Worm (Caenorhabditis elegans): ENCODE results near the gene swsn-7.

The swsn-7 gene

DNA sequence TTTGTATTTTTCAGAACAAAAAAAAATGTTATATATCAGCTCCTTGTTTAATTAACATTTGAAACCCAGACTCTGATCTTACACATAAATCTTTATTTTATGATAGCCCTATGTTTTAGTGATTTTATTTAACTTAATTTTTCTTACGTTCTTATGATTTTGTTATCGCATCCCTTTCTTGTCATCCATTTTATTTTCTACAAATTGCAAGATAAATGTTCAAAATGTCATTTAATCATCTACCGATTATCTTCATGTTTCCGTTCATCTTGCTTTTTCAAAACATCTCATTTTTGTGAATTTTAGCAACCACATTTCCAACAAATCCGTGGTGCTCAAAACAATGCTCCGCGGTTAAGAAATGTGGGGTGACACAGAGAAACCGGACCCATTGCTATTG is 51.3 kb downstream of the swsn-7 start, which contains the start of gene DH11.5:
Gene DH11.5 (plus strand): TSS at position 301 of the 400 bp plus-strand sequence.
- no peak for TF ChIP-seq sem-2 (GFP tag; optimal IDR thresholded peaks at IDR 0.05)
- no peak for TF ChIP-seq nhr-28 (tag; optimal IDR thresholded peaks at IDR 0.05)
- no peak for TF ChIP-seq ham-2 (GFP tag; optimal IDR thresholded peaks at IDR 0.05)
- TF ChIP-seq unc-120 (tag; optimal IDR thresholded peaks at IDR 0.05; ENCODE audit: poor library complexity, severe bottlenecking), result no peak
- no peak for TF ChIP-seq elt-1 (tag; optimal IDR thresholded peaks at IDR 0.05; ENCODE audit: borderline replicate concordance, insufficient read depth)
- TF ChIP-seq nhr-237 (tag; optimal IDR thresholded peaks at IDR 0.05), result no peak
- no peak for TF ChIP-seq ces-1 (GFP tag; optimal IDR thresholded peaks at IDR 0.05)
- TF ChIP-seq blmp-1 (tag; optimal IDR thresholded peaks at IDR 0.05), result no peak
- TF ChIP-seq unc-62 (GFP tag; optimal IDR thresholded peaks at IDR 0.05), result no peak
- TF ChIP-seq mls-2 (tag; optimal IDR thresholded peaks at IDR 0.05), result no peak
- TF ChIP-seq lsy-2 (tag; optimal IDR thresholded peaks at IDR 0.05), result no peak
- TF ChIP-seq mab-5 (tag; optimal IDR thresholded peaks at IDR 0.05), result no peak
- TF ChIP-seq sptf-1 (tag; optimal IDR thresholded peaks at IDR 0.05), result no peak
- TF ChIP-seq nhr-76 (tag; optimal IDR thresholded peaks at IDR 0.05), result no peak
- TF ChIP-seq elt-3 (tag; optimal IDR thresholded peaks at IDR 0.05), result no peak
- no peak for TF ChIP-seq zip-8 (tag; optimal IDR thresholded peaks at IDR 0.05)
- no peak for TF ChIP-seq nhr-12 (tag; optimal IDR thresholded peaks at IDR 0.05)

DNA sequence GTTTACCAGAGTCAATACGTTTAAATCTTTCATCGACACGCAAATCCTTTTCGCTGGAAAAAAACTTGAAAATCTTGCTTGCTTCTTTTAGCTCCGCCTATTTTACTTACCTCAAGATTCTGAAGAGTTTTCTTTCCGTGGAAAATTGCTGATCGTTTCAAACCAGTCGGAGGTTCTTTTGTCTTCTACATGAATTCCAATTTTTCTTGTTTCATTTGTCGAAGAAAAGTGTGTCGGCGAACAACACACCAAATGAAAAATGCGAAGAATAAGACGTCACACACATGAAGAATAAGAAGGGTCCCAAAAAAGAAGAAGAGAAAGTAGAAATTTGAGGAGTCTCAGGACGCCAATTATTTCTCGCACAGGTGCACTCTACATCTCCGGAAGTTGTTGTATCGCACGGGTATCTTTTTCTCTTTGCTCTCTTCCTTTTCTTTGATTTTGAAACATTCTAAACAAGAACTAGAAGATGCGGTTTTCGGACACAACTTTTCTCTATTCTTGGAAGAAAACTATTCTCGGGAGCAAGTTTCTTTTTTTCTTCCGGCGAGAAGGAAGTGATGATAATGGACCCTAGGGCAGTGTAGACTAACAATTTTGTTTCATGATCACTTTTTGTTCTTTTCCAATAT is 53.3 kb downstream of the swsn-7 start:
- TF ChIP-seq nhr-237 (tag; optimal IDR thresholded peaks at IDR 0.05) (no peak), cnd-1 (tag; optimal IDR thresholded peaks at IDR 0.05) (no peak), elt-3 (tag; optimal IDR thresholded peaks at IDR 0.05) (no peak), unc-39 (tag; optimal IDR thresholded peaks at IDR 0.05) (no peak), elt-1 (tag; optimal IDR thresholded peaks at IDR 0.05; ENCODE audit: borderline replicate concordance, insufficient read depth) (no peak), ztf-11 (tag; optimal IDR thresholded peaks at IDR 0.05) (no peak), ceh-83 (GFP tag; optimal IDR thresholded peaks at IDR 0.05) (no peak), flh-1 (GFP tag; optimal IDR thresholded peaks at IDR 0.05) (no peak), drap-1 (GFP tag; optimal IDR thresholded peaks at IDR 0.05) (no peak), nhr-28 (tag; optimal IDR thresholded peaks at IDR 0.05) (no peak), unc-120 (tag; optimal IDR thresholded peaks at IDR 0.05; ENCODE audit: poor library complexity, severe bottlenecking) (no peak), sem-2 (GFP tag; optimal IDR thresholded peaks at IDR 0.05) (no peak), nhr-12 (tag; optimal IDR thresholded peaks at IDR 0.05) (no peak), lsy-2 (tag; optimal IDR thresholded peaks at IDR 0.05) (no peak), zip-8 (tag; optimal IDR thresholded peaks at IDR 0.05) (no peak), mab-5 (tag; optimal IDR thresholded peaks at IDR 0.05) (no peak), unc-62 (GFP tag; optimal IDR thresholded peaks at IDR 0.05) (no peak)

Data from whole organism, mixed stage, embryonic.